Worm (Caenorhabditis elegans) whole organism, mixed stage, embryonic: ENCODE data around the gene glb-12.

Experiments
- M03D4.4 ChIP-seq: sonication (generic microtip); optimal IDR thresholded peaks from 2 replicates; lab custom pipeline; 2017; ENCODE audit warnings: mild to moderate bottlenecking, missing genetic modification characterization, missing compliant biosample characterization
- ceh-43 ChIP-seq: fragments of 200-800 bp; sonication (Bioruptor generic); optimal IDR thresholded peaks from 2 replicates; lab custom pipeline; 2018; ENCODE audit warnings: mild to moderate bottlenecking, missing genetic modification characterization, moderate library complexity, missing compliant biosample characterization
- elt-1 ChIP-seq: sonication (generic microtip); optimal IDR thresholded peaks from 2 replicates; lab custom pipeline; 2017; ENCODE audit warnings: missing genetic modification characterization, mild to moderate bottlenecking, missing compliant biosample characterization, antibody characterized with exemption, moderate library complexity, borderline replicate concordance; ENCODE audit not compliant: insufficient read depth
- elt-3 ChIP-seq: fragments of 150-350 bp; optimal IDR thresholded peaks from 2 replicates; lab custom pipeline; 2014; ENCODE audit warnings: missing biosample characterization, missing genetic modification characterization
- mab-5 ChIP-seq: fragments of 150-350 bp; optimal IDR thresholded peaks from 2 replicates; lab custom pipeline; 2014; ENCODE audit warnings: missing biosample characterization, missing genetic modification characterization
- mep-1 ChIP-seq: fragments of 150-350 bp; optimal IDR thresholded peaks from 2 replicates; lab custom pipeline; 2017; ENCODE audit warnings: missing biosample characterization, missing genetic modification reagents, missing genetic modification characterization, inconsistent platforms
- nhr-12 ChIP-seq: fragments of 150-350 bp; optimal IDR thresholded peaks from 2 replicates; lab custom pipeline; 2014; ENCODE audit warnings: missing biosample characterization, missing genetic modification characterization
- nhr-76 ChIP-seq: sonication (generic microtip); optimal IDR thresholded peaks from 2 replicates; lab custom pipeline; 2017; ENCODE audit warnings: missing biosample characterization, missing genetic modification characterization
- snpc-4 ChIP-seq: fragments of 150-350 bp; optimal IDR thresholded peaks from 2 replicates; lab custom pipeline; 2014; ENCODE audit warnings: missing biosample characterization, missing genetic modification characterization
- unc-39 ChIP-seq: fragments of 150-350 bp; optimal IDR thresholded peaks from 2 replicates; lab custom pipeline; 2014; ENCODE audit warnings: missing biosample characterization, missing genetic modification characterization
- unc-62 ChIP-seq: fragments of 150-350 bp; optimal IDR thresholded peaks from 2 replicates; lab custom pipeline; 2014; ENCODE audit warnings: missing biosample characterization, missing genetic modification reagents, missing genetic modification characterization
- ztf-11 ChIP-seq: fragments of 150-350 bp; optimal IDR thresholded peaks from 2 replicates; lab custom pipeline; 2014; ENCODE audit warnings: missing biosample characterization, missing genetic modification characterization

- TF ChIP-seq unc-62: no peak
- TF ChIP-seq ztf-11: no peak
- TF ChIP-seq M03D4.4: no peak
- no peak for TF ChIP-seq elt-1 (tag; lab: Kevin White, UChicago)
- no peak for TF ChIP-seq snpc-4 (tag; lab: Kevin White, UChicago)
- TF ChIP-seq mab-5 (tag; lab: Kevin White, UChicago): no peak
- TF ChIP-seq mep-1 (tag; lab: Kevin White, UChicago): no peak
- no peak for TF ChIP-seq ceh-43
- TF ChIP-seq nhr-12 (tag; lab: Kevin White, UChicago): no peak
- TF ChIP-seq elt-3 (tag; lab: Kevin White, UChicago): no peak
- TF ChIP-seq nhr-76: no peak
- TF ChIP-seq unc-39 (tag; lab: Kevin White, UChicago): no peak
Measured at ce11 chrII:10731552-10731951, at the start of gene glb-12.
